Worm (Caenorhabditis elegans) whole organism, L1 larva: ENCODE results near the gene sym-2.

Experiments used
- aha-1 ChIP-seq: fragments of 150-350 bp; optimal IDR thresholded peaks from 2 replicates; lab custom pipeline; 2014; ENCODE audit warnings: missing biosample characterization, missing genetic modification characterization
- blmp-1 ChIP-seq: fragments of 150-350 bp; optimal IDR thresholded peaks from 2 replicates; lab custom pipeline; 2014; ENCODE audit warnings: missing biosample characterization, missing genetic modification characterization
- grh-1 ChIP-seq: fragments of 200-800 bp; sonication (Bioruptor generic); IDR thresholded peaks from 2 replicates; pipeline ENCODE4 v1.3.6; 2022; ENCODE audit warnings: missing genetic modification reagents, missing genetic modification characterization, missing compliant biosample characterization
- lin-13 ChIP-seq: fragments of 150-350 bp; optimal IDR thresholded peaks from 2 replicates; lab custom pipeline; 2014; ENCODE audit warnings: missing biosample characterization, missing genetic modification reagents, missing genetic modification characterization
- mdl-1 ChIP-seq, 2 experiments: fragments of 150-350 bp; optimal IDR thresholded peaks; 2 replicates each; lab custom pipeline; 2014 to 2017; ENCODE audit warnings: missing biosample characterization in 2 of 2, missing genetic modification characterization in 2 of 2, inconsistent platforms in 1 of 2
- sptf-1 ChIP-seq: fragments of 150-350 bp; optimal IDR thresholded peaks from 2 replicates; lab custom pipeline; 2014; ENCODE audit warnings: missing biosample characterization, missing genetic modification characterization

DNA sequence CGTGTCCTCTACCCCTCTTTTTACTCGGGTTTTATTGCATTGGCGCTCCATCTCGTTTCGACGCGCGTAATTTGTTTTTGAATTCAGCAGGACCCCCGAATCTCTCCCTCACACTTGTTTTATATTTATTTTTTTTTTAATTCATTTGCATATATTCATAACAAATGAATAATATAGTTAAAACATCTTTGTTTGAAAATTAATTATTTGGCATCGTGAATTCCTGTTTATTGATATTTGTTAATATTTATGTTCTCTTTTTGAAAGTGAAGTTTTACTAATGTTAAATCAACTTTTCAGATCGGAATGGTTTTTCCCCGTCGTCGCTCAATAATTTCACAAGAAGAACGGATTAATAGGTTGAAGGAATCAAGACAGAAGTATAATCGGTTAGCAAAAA lies 34.7 kb upstream of the sym-2 start, which contains the start of gene ZK1067.3:
- TF ChIP-seq blmp-1: no peak
- TF ChIP-seq aha-1 (tag; lab: Kevin White, UChicago): no peak
- no peak for TF ChIP-seq sptf-1 (tag; lab: Kevin White, UChicago)
- TF ChIP-seq grh-1: no peak
- TF ChIP-seq lin-13 (GFP tag; lab: Kevin White, UChicago): no peak
- no peak for TF ChIP-seq mdl-1 (tag; optimal IDR thresholded peaks at IDR 0.05; lab: Kevin White, UChicago)
